Worm (Caenorhabditis elegans) whole organism, late embryonic: ENCODE measurements around the gene E02H4.7.

ENCODE experiments used
- F13H6.1 ChIP-seq: sonication (generic microtip); optimal IDR thresholded peaks from 2 replicates; lab custom pipeline; 2016; ENCODE audit warnings: missing genetic modification characterization, missing compliant biosample characterization
- ceh-14 ChIP-seq: sonication (generic microtip); optimal IDR thresholded peaks from 2 replicates; lab custom pipeline; 2016; ENCODE audit warnings: missing genotype, missing genetic modification characterization, missing compliant biosample characterization
- ceh-18 ChIP-seq: sonication (generic microtip); optimal IDR thresholded peaks from 2 replicates; lab custom pipeline; 2016; ENCODE audit warnings: missing genetic modification characterization, missing compliant biosample characterization
- ceh-2 ChIP-seq: sonication (generic microtip); optimal IDR thresholded peaks from 2 replicates; lab custom pipeline; 2016; ENCODE audit warnings: missing genotype, missing genetic modification characterization, missing compliant biosample characterization
- fkh-10 ChIP-seq: fragments of 150-350 bp; optimal IDR thresholded peaks from 2 replicates; lab custom pipeline; 2014; ENCODE audit warnings: missing biosample characterization, missing genetic modification reagents, missing genetic modification characterization
- hlh-30 ChIP-seq: sonication (generic microtip); optimal IDR thresholded peaks from 2 replicates; lab custom pipeline; 2017; ENCODE audit warnings: antibody characterized with exemption, missing genetic modification characterization, missing compliant biosample characterization; ENCODE audit not compliant: insufficient read depth
- mec-3 ChIP-seq: sonication (generic microtip); optimal IDR thresholded peaks from 2 replicates; lab custom pipeline; 2016; ENCODE audit warnings: borderline replicate concordance, missing genetic modification characterization, missing compliant biosample characterization
- nfya-1 ChIP-seq: sonication (generic microtip); optimal IDR thresholded peaks from 2 replicates; lab custom pipeline; 2017; ENCODE audit warnings: missing genetic modification characterization, mild to moderate bottlenecking, missing compliant biosample characterization, antibody characterized with exemption, moderate library complexity
- odd-2 ChIP-seq: sonication (generic microtip); optimal IDR thresholded peaks from 2 replicates; lab custom pipeline; 2017; ENCODE audit warnings: antibody characterized with exemption, mild to moderate bottlenecking, missing genetic modification characterization, missing compliant biosample characterization
- pat-9 ChIP-seq: fragments of 200-800 bp; sonication (Bioruptor generic); optimal IDR thresholded peaks from 2 replicates; lab custom pipeline; 2018; ENCODE audit warnings: mild to moderate bottlenecking, missing genetic modification characterization, moderate library complexity, missing compliant biosample characterization
- tbx-7 ChIP-seq: sonication (generic microtip); optimal IDR thresholded peaks from 2 replicates; lab custom pipeline; 2016; ENCODE audit warnings: missing genotype, missing genetic modification characterization, missing compliant biosample characterization
- unc-55 ChIP-seq: sonication (generic microtip); optimal IDR thresholded peaks from 2 replicates; lab custom pipeline; 2017; ENCODE audit warnings: missing biosample characterization, missing genetic modification reagents, missing genetic modification characterization
- unc-86 ChIP-seq: sonication (generic microtip); optimal IDR thresholded peaks from 2 replicates; lab custom pipeline; 2016; ENCODE audit warnings: missing genetic modification characterization, missing compliant biosample characterization

- TF ChIP-seq ceh-18 (tag; lab: Kevin White, UChicago): no peak
- no peak for TF ChIP-seq odd-2 (tag; lab: Kevin White, UChicago)
- TF ChIP-seq unc-86: no peak
- no peak for TF ChIP-seq fkh-10
- no peak for TF ChIP-seq ceh-2 (tag; lab: Kevin White, UChicago)
- TF ChIP-seq pat-9 (tag; lab: Kevin White, UChicago): no peak
- no peak for TF ChIP-seq unc-55 (GFP tag; lab: Kevin White, UChicago)
- TF ChIP-seq mec-3: no peak
- TF ChIP-seq hlh-30 (tag; lab: Kevin White, UChicago): no peak
- TF ChIP-seq tbx-7 (tag; lab: Kevin White, UChicago): no peak
- no peak for TF ChIP-seq F13H6.1 (tag; lab: Kevin White, UChicago)
- TF ChIP-seq ceh-14 (tag; lab: Kevin White, UChicago): no peak
- TF ChIP-seq nfya-1 (tag; lab: Kevin White, UChicago): no peak
Observed at ce11 chrX:14223156-14223555, 32.9 kb upstream of the E02H4.7 start, which contains the start of gene K06G5.3.
